Fruit fly (Drosophila melanogaster) whole organism, wandering third instar larva: ENCODE measurements around the gene CG4408.
A peak's percentile ranks its signal among the peaks of the same experiment; 100 is the strongest.

ENCODE experiments used
- Abd-B ChIP-seq: fragments of >200 bp; optimal IDR thresholded peaks from 2 replicates; lab custom pipeline; 2017; ENCODE audit warnings: missing biosample characterization, missing genetic modification characterization
- CG32264 ChIP-seq: fragments of 200-800 bp; sonication (Bioruptor generic); optimal IDR thresholded peaks from 2 replicates; lab custom pipeline; 2016; ENCODE audit warnings: missing biosample characterization, missing genetic modification characterization
- CG9705 ChIP-seq: fragments of 200-800 bp; sonication (Bioruptor generic); optimal IDR thresholded peaks from 2 replicates; lab custom pipeline; 2018; ENCODE audit warnings: missing biosample characterization, mild to moderate bottlenecking, missing genetic modification characterization
- CrebA ChIP-seq: fragments of 200-800 bp; sonication (Bioruptor generic); optimal IDR thresholded peaks from 2 replicates; lab custom pipeline; 2016; ENCODE audit warnings: missing biosample characterization, mild to moderate bottlenecking, missing genetic modification characterization, borderline replicate concordance
- Dfd ChIP-seq: fragments of >200 bp; optimal IDR thresholded peaks from 2 replicates; lab custom pipeline; 2017; ENCODE audit warnings: missing biosample characterization, missing genetic modification characterization
- Dif ChIP-seq: fragments of 200-275, 200-300 bp; sonication (Bioruptor generic); optimal IDR thresholded peaks from 2 replicates; lab custom pipeline; 2018; ENCODE audit warnings: missing biosample characterization, missing genetic modification characterization; ENCODE audit not compliant: partially characterized antibody
- GATAd ChIP-seq: sonication (Bioruptor generic); optimal IDR thresholded peaks from 2 replicates; lab custom pipeline; 2016; ENCODE audit warnings: missing biosample characterization, missing genetic modification characterization
- HLH106 ChIP-seq: fragments of 200-800 bp; optimal IDR thresholded peaks from 3 replicates; lab custom pipeline; 2019; ENCODE audit warnings: missing biosample characterization, mild to moderate bottlenecking, missing genetic modification characterization, moderate library complexity
- Hnf4 ChIP-seq: fragments of 200-800 bp; sonication (Bioruptor generic); optimal IDR thresholded peaks from 2 replicates; lab custom pipeline; 2016; ENCODE audit warnings: missing biosample characterization, mild to moderate bottlenecking, missing genetic modification characterization
- Hr78 ChIP-seq: fragments of >200 bp; optimal IDR thresholded peaks from 2 replicates; lab custom pipeline; 2017; ENCODE audit warnings: missing biosample characterization, missing genetic modification characterization
- Hr83 ChIP-seq: fragments of 200-300 bp; sonication (Bioruptor generic); optimal IDR thresholded peaks from 2 replicates; lab custom pipeline; 2016; ENCODE audit warnings: missing biosample characterization, mild to moderate bottlenecking, missing genetic modification characterization, moderate library complexity; ENCODE audit not compliant: poor library complexity, severe bottlenecking
- Jra ChIP-seq: sonication (Bioruptor generic); optimal IDR thresholded peaks from 2 replicates; lab custom pipeline; 2016; ENCODE audit warnings: missing biosample characterization, missing genetic modification characterization
- Mio ChIP-seq: sonication (Bioruptor generic); optimal IDR thresholded peaks from 2 replicates; lab custom pipeline; 2016; ENCODE audit warnings: missing biosample characterization, missing genetic modification characterization
- OdsH ChIP-seq: fragments of 200-800 bp; sonication (Bioruptor generic); optimal IDR thresholded peaks from 2 replicates; lab custom pipeline; 2016; ENCODE audit warnings: missing biosample characterization, mild to moderate bottlenecking, missing genetic modification characterization
- Rel ChIP-seq, 2 experiments: fragments of 200-800 bp; sonication (Bioruptor generic) in 1 of 2; optimal IDR thresholded peaks; 2 replicates in 1 of 2; 3 replicates in 1 of 2; lab custom pipeline; 2016 to 2019; ENCODE audit warnings: mild to moderate bottlenecking in 2 of 2, missing biosample characterization in 2 of 2, missing genetic modification characterization in 2 of 2, moderate library complexity in 1 of 2
- Sp1 ChIP-seq: fragments of 200-800 bp; sonication (Bioruptor generic); optimal IDR thresholded peaks from 3 replicates; lab custom pipeline; 2019; ENCODE audit warnings: missing biosample characterization, mild to moderate bottlenecking, missing genetic modification characterization, moderate library complexity
- Vsx2 ChIP-seq: fragments of 200-300, 225-300 bp; sonication (Bioruptor generic); optimal IDR thresholded peaks from 2 replicates; lab custom pipeline; 2018; ENCODE audit warnings: missing biosample characterization, missing genetic modification characterization; ENCODE audit not compliant: partially characterized antibody
- br ChIP-seq: fragments of 200-800 bp; sonication (Bioruptor generic); optimal IDR thresholded peaks from 2 replicates; lab custom pipeline; 2016; ENCODE audit warnings: missing biosample characterization, missing genetic modification characterization
- dl ChIP-seq, 2 experiments: fragments of 175-275, 200-275 bp in 1 of 2; fragments of 200-275 bp in 1 of 2; sonication (Bioruptor generic); optimal IDR thresholded peaks; lab custom pipeline; 2018; ENCODE audit warnings: mild to moderate bottlenecking in 2 of 2, missing biosample characterization in 2 of 2, missing genetic modification characterization in 2 of 2, moderate library complexity in 2 of 2; ENCODE audit not compliant: partially characterized antibody in 2 of 2, insufficient read depth in 1 of 2
- dsf ChIP-seq: sonication (Bioruptor generic); optimal IDR thresholded peaks from 2 replicates; lab custom pipeline; 2016; ENCODE audit warnings: missing biosample characterization, missing genetic modification characterization, borderline replicate concordance
- ey ChIP-seq: fragments of 200-800 bp; sonication (Bioruptor generic); optimal IDR thresholded peaks from 2 replicates; lab custom pipeline; 2016; ENCODE audit warnings: missing biosample characterization, missing genetic modification characterization
- foxo ChIP-seq, 2 experiments: fragments of 200-800 bp; sonication (Bioruptor generic); optimal IDR thresholded peaks; 2 replicates in 1 of 2; 3 replicates in 1 of 2; lab custom pipeline; 2016 to 2017; ENCODE audit warnings: missing biosample characterization in 2 of 2, missing genetic modification characterization in 2 of 2
- fru ChIP-seq: fragments of 200-800 bp; sonication (Bioruptor generic); optimal IDR thresholded peaks from 3 replicates; lab custom pipeline; 2016; ENCODE audit warnings: missing biosample characterization, mild to moderate bottlenecking, missing genetic modification characterization
- h ChIP-seq: fragments of 200-800 bp; sonication (Bioruptor generic); optimal IDR thresholded peaks from 3 replicates; lab custom pipeline; 2016; ENCODE audit warnings: missing biosample characterization, mild to moderate bottlenecking, missing genetic modification characterization
- jim ChIP-seq: fragments of 175-275, 200-325 bp; sonication (Bioruptor generic); optimal IDR thresholded peaks from 2 replicates; lab custom pipeline; 2016; ENCODE audit warnings: missing biosample characterization, mild to moderate bottlenecking, missing genetic modification characterization
- lola ChIP-seq: fragments of >200 bp; optimal IDR thresholded peaks from 2 replicates; lab custom pipeline; 2017; ENCODE audit warnings: missing biosample characterization, missing genetic modification characterization
- pan ChIP-seq: fragments of >200 bp; optimal IDR thresholded peaks from 2 replicates; lab custom pipeline; 2017
- psq ChIP-seq: fragments of 200-800 bp; sonication (Bioruptor generic); optimal IDR thresholded peaks from 3 replicates; lab custom pipeline; 2017; ENCODE audit warnings: missing biosample characterization, mild to moderate bottlenecking, missing genetic modification characterization, moderate library complexity
- sage ChIP-seq: fragments of 200-800 bp; sonication (Bioruptor generic); optimal IDR thresholded peaks from 2 replicates; lab custom pipeline; 2016; ENCODE audit warnings: missing biosample characterization, mild to moderate bottlenecking, missing genetic modification characterization
- sv ChIP-seq: fragments of 200-800 bp; sonication (Bioruptor generic); optimal IDR thresholded peaks from 3 replicates; lab custom pipeline; 2016; ENCODE audit warnings: missing biosample characterization, missing genetic modification characterization
- usp ChIP-seq: fragments of >200 bp; optimal IDR thresholded peaks from 2 replicates; lab custom pipeline; 2017; ENCODE audit warnings: missing biosample characterization, missing genetic modification characterization
- woc ChIP-seq: sonication (Bioruptor generic); optimal IDR thresholded peaks from 2 replicates; lab custom pipeline; 2016; ENCODE audit warnings: missing biosample characterization, mild to moderate bottlenecking, missing genetic modification characterization

Gene CG4408

DNA sequence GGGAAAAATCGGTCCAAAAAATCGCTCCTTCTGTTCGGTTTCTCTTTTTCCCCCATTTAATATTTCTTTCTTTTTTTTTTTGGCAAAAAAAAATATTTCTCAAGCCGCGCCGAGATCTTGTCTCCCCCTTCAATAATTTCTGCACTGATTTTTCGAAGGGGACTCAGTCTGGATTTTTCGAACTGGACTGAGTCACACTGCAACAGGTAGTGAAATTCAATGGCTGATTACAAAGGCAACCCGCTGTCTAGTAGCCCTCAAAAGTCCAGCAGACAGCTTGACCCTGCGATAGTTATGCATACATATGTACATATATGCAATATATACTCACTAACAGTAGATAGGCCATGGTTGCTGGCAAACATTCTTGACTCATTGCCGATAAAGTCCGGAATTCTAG, 43.1 kb downstream of the CG4408 start:
- TF ChIP-seq jim (GFP tag; lab: Kevin White, UChicago): no peak
- no peak for TF ChIP-seq lola (GFP tag; lab: Kevin White, UChicago)
- TF ChIP-seq Rel (GFP tag; optimal IDR thresholded peaks at IDR 0.05; lab: Kevin White, UChicago): no peak
- no peak for TF ChIP-seq Rel (tag; optimal IDR thresholded peaks at IDR 0.05; lab: Kevin White, UChicago)
- no peak for TF ChIP-seq sage (GFP tag; lab: Kevin White, UChicago)
- no peak for TF ChIP-seq woc
- TF ChIP-seq HLH106: no peak
- TF ChIP-seq CG9705 (GFP tag; lab: Kevin White, UChicago): no peak
- TF ChIP-seq psq (GFP tag; lab: Kevin White, UChicago): no peak
- TF ChIP-seq h: no peak
- TF ChIP-seq CrebA (GFP tag; lab: Kevin White, UChicago): no peak
- no peak for TF ChIP-seq Vsx2
- no peak for TF ChIP-seq Sp1 (GFP tag; lab: Kevin White, UChicago)
- TF ChIP-seq Jra: no peak
- TF ChIP-seq dsf (GFP tag; lab: Kevin White, UChicago): no peak
- no peak for TF ChIP-seq Hr78 (GFP tag; lab: Kevin White, UChicago)

DNA sequence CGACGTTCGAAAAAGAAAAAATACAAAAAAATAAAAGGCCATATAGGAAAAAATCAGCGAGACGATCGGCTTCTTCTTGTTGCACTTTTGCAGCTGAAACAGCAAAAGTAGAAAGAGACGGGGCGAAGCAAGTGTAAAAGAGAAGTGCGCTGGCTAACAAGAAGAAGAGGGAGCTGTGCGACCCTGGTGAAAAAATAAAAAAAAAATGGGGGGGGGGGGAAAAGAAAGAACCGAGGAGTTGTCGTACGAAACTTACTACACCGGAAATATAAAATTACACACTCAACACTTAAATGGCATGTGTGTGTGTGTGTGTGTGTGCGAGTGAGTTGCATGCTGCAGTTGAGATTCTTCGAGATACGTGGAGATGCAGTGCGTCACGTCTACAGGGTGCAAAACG, 44.4 kb downstream of the CG4408 start:
- no peak for TF ChIP-seq usp (GFP tag; lab: Kevin White, UChicago)
- TF ChIP-seq Abd-B (GFP tag; lab: Kevin White, UChicago): no peak
- peak; percentile 8 for TF ChIP-seq psq (GFP tag; lab: Kevin White, UChicago)
- peak; percentile 85 for TF ChIP-seq Dfd (GFP tag; lab: Kevin White, UChicago)
- TF ChIP-seq sage (GFP tag; lab: Kevin White, UChicago): no peak
- no peak for TF ChIP-seq h
- no peak for TF ChIP-seq lola (GFP tag; lab: Kevin White, UChicago)
- TF ChIP-seq sv (GFP tag; lab: Kevin White, UChicago): no peak
- TF ChIP-seq dl (GFP tag; optimal IDR thresholded peaks at IDR 0.05; lab: Kevin White, UChicago; ENCODE audit: insufficient read depth in 1 of 2, partially characterized antibody in 2 of 2): no peak
- TF ChIP-seq GATAd (GFP tag; lab: Kevin White, UChicago): no peak
- no peak for TF ChIP-seq fru (GFP tag; lab: Kevin White, UChicago)

DNA sequence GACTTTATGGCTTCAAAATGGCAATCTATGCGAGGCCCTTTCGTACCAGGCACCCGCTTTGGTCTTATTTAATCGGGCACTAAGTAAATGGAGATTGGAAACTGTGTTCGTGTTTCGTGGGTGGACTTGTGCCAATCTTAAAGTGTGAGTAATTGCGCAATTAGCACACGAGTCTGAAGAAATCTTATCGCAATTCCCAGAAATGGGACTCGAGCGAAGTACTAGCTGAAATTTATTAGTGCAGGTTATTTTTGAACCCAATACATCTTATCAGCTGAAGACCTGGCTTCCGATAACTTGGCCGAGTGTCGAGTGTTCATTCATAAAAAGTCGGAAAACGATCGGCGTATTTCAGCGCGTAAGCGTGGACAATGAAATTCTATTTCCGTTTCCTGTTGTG, 46.5 kb downstream of the CG4408 start:
- TF ChIP-seq OdsH (GFP tag; lab: Kevin White, UChicago) (no peak), pan (lab: Kevin White, UChicago) (no peak), usp (GFP tag; lab: Kevin White, UChicago) (no peak), Rel (GFP tag; optimal IDR thresholded peaks at IDR 0.05; lab: Kevin White, UChicago) (no peak), Rel (tag; optimal IDR thresholded peaks at IDR 0.05; lab: Kevin White, UChicago) (peak; percentile 29), sv (GFP tag; lab: Kevin White, UChicago) (no peak), Hr78 (GFP tag; lab: Kevin White, UChicago) (no peak), Hnf4 (GFP tag; lab: Kevin White, UChicago) (no peak), Jra (no peak), h (peak; percentile 77)
- TF ChIP-seq, all 38 proteins: peak for 2

DNA sequence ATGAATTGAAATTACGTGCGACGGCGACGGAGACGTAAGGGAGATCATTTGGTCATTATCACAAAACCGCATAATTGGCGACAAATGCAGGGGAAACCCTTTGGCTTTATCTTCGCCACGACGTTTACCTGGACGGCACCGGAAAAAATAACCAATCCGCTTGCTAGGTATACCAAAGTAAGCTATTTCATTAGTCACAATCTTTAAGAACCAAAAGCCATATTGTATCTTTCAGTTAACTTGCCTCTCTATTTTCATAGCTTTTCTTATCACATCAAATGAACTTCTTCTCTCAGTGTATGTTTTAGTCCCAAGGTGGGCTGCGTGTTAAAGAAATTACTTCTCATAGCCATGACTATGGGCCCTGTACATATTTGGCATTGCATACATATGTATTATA, 47.7 kb downstream of the CG4408 start:
- TF ChIP-seq fru (GFP tag; lab: Kevin White, UChicago) (no peak), Rel (GFP tag; optimal IDR thresholded peaks at IDR 0.05; lab: Kevin White, UChicago) (no peak), Rel (tag; optimal IDR thresholded peaks at IDR 0.05; lab: Kevin White, UChicago) (no peak), Hr83 (GFP tag; lab: Kevin White, UChicago) (no peak), Jra (no peak), jim (GFP tag; lab: Kevin White, UChicago) (no peak), lola (GFP tag; lab: Kevin White, UChicago) (no peak), usp (GFP tag; lab: Kevin White, UChicago) (no peak), ey (GFP tag; lab: Kevin White, UChicago) (peak; percentile 10), br (GFP tag; lab: Kevin White, UChicago) (no peak), Hnf4 (GFP tag; lab: Kevin White, UChicago) (no peak), h (no peak), CG32264 (no peak), Dif (GFP tag; lab: Kevin White, UChicago) (no peak), woc (no peak), Mio (GFP tag; lab: Kevin White, UChicago) (no peak), foxo (GFP tag; optimal IDR thresholded peaks at IDR 0.05; lab: Kevin White, UChicago) (peak in 1 of 2 experiments; percentile 5), CrebA (GFP tag; lab: Kevin White, UChicago) (no peak)
